Fruit fly (Drosophila melanogaster): Measurements from ENCODE around the gene CG34007.

Gene CG34007

DNA sequence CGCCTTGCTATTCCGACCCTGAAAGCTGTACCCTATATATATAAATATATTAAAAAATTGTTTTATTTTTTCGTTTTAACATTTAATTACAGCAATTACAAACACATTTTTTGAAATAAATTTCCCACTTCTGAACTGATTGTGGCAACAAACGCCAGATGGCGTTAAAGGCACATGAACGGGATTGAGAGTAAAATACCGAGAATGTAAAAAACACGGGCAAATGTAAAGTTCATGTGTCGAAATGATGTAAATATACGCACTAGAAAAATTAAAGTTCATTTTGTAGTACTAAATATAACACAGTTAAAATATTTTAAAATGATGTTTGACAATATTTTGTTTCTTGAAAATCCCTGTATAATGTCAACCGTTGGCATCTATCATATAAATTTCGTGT lies 30.4 kb upstream of the CG34007 start (continued):
- TF ChIP-seq CG6791 (GFP tag; IDR thresholded peaks at IDR 0.05; ENCODE audit: partially characterized antibody) (peak; percentile 64), CG12769 (tag; optimal IDR thresholded peaks at IDR 0.05) (no peak), B-H1 (GFP tag; IDR thresholded peaks at IDR 0.05) (no peak), zen2 (GFP tag; IDR thresholded peaks at IDR 0.05; ENCODE audit: partially characterized antibody) (no peak), CG2202 (tag; optimal IDR thresholded peaks at IDR 0.05) (no peak), Dek (tag; optimal IDR thresholded peaks at IDR 0.05) (peak; percentile 33), Adf1 (GFP tag; IDR thresholded peaks at IDR 0.05) (no peak), gem (tag; optimal IDR thresholded peaks at IDR 0.05) (peak; percentile 28), eve (GFP tag; optimal IDR thresholded peaks at IDR 0.05) (no peak), bbx (GFP tag; IDR thresholded peaks at IDR 0.05; ENCODE audit: partially characterized antibody) (peak; percentile 30; the same call in 1 of the 2 replicates), zfh1 (GFP tag; IDR thresholded peaks at IDR 0.05) (no peak), CG10274 (GFP tag; optimal IDR thresholded peaks at IDR 0.05) (no peak), CG10366 (GFP tag; IDR thresholded peaks at IDR 0.05) (no peak), Atf3 (GFP tag; optimal IDR thresholded peaks at IDR 0.05) (no peak), Ravus (GFP tag; IDR thresholded peaks at IDR 0.05) (no peak), sqz (GFP tag; optimal IDR thresholded peaks at IDR 0.05) (no peak), tx (GFP tag; optimal IDR thresholded peaks at IDR 0.05) (no peak), Med (GFP tag) (peak; percentile 79), mam (GFP tag; optimal IDR thresholded peaks at IDR 0.05) (no peak), unc-4 (GFP tag; IDR thresholded peaks at IDR 0.05; ENCODE audit: partially characterized antibody) (no peak), ci (GFP tag; IDR thresholded peaks at IDR 0.05) (peak; percentile 50; the same call in 1 of the 3 replicates), chn (GFP tag; optimal IDR thresholded peaks at IDR 0.05) (no peak), CG6813 (GFP tag; optimal IDR thresholded peaks at IDR 0.05) (no peak), trh (GFP tag; optimal IDR thresholded peaks at IDR 0.05) (no peak), pfk (GFP tag; optimal IDR thresholded peaks at IDR 0.05) (no peak), CG6254 (GFP tag; optimal IDR thresholded peaks at IDR 0.05) (peak; percentile 61), abd-A (tag; optimal IDR thresholded peaks at IDR 0.05) (no peak), sug (tag; optimal IDR thresholded peaks at IDR 0.05) (peak; percentile 37), sens-2 (GFP tag; IDR thresholded peaks at IDR 0.05) (peak; percentile 25; the same call in 1 of the 2 replicates), Dbx (GFP tag; IDR thresholded peaks at IDR 0.05) (no peak), CG9215 (GFP tag; IDR thresholded peaks at IDR 0.05) (no peak), sob (GFP tag; IDR thresholded peaks at IDR 0.05) (peak; percentile 67; the same call in 1 of the 2 replicates), CG11723 (GFP tag; optimal IDR thresholded peaks at IDR 0.05) (peak; percentile 10), Mrtf (GFP tag; IDR thresholded peaks at IDR 0.05) (no peak), ranshi (GFP tag; IDR thresholded peaks at IDR 0.05) (no peak), gce (GFP tag; IDR thresholded peaks at IDR 0.05) (no peak), Doc3 (GFP tag; IDR thresholded peaks at IDR 0.05; ENCODE audit: partially characterized antibody) (no peak), CG30403 (GFP tag; optimal IDR thresholded peaks at IDR 0.05) (no peak), ro (GFP tag; IDR thresholded peaks at IDR 0.05) (no peak), CG15514 (GFP tag; optimal IDR thresholded peaks at IDR 0.05) (peak; percentile 27), CG18599 (GFP tag; optimal IDR thresholded peaks at IDR 0.05) (no peak), ssp (GFP tag; IDR thresholded peaks at IDR 0.05) (no peak), Sin3A (optimal IDR thresholded peaks at IDR 0.05) (no peak), jumu (GFP tag; optimal IDR thresholded peaks at IDR 0.05) (no peak), zf30C (GFP tag; optimal IDR thresholded peaks at IDR 0.05) (no peak), CG8089 (GFP tag; optimal IDR thresholded peaks at IDR 0.05) (no peak), CG9817 (tag; optimal IDR thresholded peaks at IDR 0.05) (peak; percentile 3), Ets97D (GFP tag; optimal IDR thresholded peaks at IDR 0.05) (no peak), hb (GFP tag; IDR thresholded peaks at IDR 0.05; ENCODE audit: partially characterized antibody) (peak; percentile 27; the same call in 1 of the 3 replicates), Trl (optimal IDR thresholded peaks at IDR 0.05) (no peak), Trl (GFP tag; optimal IDR thresholded peaks at IDR 0.05) (no peak), CG17328 (GFP tag; IDR thresholded peaks at IDR 0.05) (no peak)

All from whole organism, embryonic.